Worm (Caenorhabditis elegans) whole organism, dauer: ENCODE measurements around the gene Y44A6C.1.

ENCODE experiments used
- unc-62 ChIP-seq: sonication (generic microtip); optimal IDR thresholded peaks from 2 replicates; lab custom pipeline; 2017; ENCODE audit warnings: missing biosample characterization, missing genetic modification reagents, missing genetic modification characterization

The Y44A6C.1 gene

DNA sequence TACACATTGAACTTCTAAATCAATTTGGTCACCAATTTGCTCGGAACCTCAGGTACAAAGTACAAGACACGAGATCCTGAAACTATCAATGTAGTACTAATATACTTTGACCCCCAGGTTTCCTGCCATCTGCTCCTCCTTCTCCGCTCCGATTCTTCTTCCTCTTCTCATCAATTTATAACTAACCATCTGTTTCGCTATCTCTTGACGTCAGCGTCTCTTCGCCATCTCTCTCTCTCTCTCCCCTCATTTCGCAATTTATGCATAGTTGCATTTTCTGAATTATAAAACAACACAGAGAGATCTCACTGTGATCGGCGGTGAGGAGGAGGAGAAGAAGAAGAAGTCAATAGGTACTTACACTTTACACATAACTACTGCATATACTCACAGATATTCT lies 2.0 kb upstream of the Y44A6C.1 start:
- TF ChIP-seq unc-62 = no peak

DNA sequence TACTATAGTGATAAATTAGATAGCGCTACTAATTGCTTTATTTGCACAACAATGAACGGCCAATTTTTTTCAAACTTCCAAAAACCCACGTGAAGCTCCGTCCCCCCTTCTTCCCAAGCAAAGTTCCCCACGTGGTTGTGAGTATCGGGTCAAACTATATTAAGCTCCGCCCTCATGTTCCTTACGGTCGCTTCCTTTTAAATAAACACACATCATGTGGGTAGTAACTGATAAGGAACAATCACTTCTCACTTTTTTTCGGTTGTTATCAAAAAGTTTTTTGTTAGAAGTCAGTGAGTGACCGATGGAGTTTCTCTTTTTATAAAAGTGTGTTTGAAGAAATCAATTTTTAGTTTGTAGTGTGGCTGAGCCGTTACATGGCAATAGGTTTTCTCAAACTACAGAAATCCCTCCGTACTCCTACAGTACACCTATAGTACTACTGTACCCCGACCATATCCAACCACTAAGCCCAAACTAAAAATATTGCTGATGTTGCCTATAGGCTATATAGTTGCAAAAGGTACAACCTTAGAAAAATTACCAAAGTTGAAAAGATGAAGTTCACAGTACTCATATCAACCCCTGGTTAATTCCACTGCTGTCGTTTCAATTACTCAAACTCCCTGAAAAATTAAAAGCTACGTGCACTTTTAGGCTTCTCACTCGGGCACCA lies 1.3 kb upstream of the Y44A6C.1 start:
- no peak for TF ChIP-seq unc-62

DNA sequence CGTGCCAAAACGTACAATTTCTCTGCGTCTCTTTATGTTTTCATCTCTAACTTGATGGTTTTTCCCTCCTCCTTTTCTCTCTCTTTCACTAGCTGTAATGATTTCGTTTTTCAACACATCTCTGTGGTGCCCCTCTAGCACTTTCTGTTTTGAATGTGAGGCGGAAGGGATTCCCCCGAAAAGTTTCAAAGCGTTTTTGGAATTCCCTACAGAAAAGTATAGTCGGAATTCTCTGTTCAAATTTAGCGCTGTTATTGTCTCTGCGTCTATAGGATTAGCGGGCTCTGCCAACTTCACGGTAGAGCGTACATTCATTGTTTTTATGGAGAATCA lies 760 bp upstream of the Y44A6C.1 start:
- TF ChIP-seq unc-62 = no peak

DNA sequence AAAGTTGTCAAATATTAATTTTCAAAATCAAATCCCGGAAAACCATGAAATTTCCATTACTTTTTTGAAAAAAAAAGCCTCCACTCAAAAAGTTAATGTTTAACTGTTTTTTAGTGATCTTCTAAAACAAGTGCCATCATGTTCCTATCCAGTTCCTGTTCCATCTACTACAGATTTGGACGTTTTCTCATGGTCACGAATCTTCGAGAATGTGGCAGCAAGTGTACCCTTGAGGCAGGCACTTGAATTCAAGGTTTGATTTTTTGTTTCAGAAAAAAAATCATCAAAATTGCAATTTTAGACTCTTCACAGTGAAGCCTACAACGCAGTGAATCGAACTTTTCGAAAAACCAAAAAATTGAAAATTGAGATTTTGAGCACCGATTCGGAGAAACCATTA lies 783 bp downstream of the Y44A6C.1 start:
- TF ChIP-seq unc-62 = no peak

DNA sequence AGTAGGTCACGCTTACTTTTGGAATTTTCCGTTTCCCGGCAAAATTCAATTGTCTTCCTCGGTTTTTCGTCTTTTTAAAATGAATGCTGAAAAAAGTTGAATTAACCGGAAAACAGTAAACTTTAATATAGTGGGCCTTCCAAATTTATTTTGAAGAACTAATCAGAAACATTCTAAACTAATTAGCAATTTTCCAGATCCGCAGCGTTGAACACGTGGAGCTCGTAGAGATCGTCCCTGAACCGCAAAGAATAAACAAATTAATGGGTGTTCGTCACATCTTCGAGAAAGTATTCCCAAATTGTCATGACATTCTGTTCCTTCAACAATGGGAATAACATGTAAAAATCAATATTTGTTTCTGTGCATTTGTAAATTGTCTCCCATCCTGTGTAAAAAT lies 2.5 kb downstream of the Y44A6C.1 start:
- TF ChIP-seq unc-62 = no peak

DNA sequence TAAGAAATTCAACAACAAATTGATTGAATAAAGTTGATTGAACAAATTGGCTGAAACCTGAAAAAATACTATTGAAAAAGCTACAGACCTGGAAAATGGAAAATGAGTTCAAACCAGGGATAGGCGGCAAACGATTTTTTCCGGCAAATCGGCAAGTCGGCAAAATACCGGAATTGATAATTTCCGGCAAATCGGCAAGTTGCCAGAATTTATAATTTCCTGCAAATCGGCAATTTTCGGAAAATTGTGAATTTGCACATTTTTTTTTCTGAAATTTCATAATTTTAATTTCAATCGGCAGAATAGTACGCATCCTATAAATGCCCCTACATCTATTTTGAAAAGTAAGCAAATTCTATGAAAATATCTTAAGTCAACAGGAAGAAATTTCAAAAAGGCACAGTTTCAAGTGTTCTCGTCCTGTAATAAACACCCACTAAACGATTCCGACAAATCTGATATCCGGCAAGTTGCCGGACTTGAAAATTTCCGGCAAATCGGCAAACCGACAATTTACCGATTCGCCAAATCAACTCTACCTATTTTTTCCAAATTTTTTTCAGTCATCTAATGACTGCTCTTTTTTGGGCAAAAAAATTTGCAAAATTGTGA lies 3.2 kb downstream of the Y44A6C.1 start:
- TF ChIP-seq unc-62 = no peak

DNA sequence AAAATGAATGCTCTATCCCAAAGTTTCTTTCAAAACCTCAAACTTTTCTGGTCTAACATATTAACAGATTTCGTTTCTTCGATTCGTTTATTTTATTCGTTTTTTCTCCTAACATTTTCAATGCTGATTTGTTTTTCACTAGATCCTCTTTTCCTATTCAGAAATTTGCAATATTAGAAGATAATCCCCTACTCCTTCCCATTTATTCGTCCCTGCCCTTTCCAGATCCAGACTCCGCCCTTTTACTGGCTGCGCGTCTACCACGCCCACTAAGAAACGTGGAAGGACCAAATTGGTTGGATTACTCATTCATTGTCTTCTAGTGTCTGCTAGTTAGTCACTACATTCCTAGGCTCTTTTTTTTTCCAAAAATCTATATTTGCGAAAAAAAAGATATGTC lies 8.2 kb downstream of the Y44A6C.1 start, which contains the start of gene Y44A6C.2:
Y44A6C.2 (plus strand) TSS at position 301 of the 400 bp plus-strand sequence.
- no peak for TF ChIP-seq unc-62

DNA sequence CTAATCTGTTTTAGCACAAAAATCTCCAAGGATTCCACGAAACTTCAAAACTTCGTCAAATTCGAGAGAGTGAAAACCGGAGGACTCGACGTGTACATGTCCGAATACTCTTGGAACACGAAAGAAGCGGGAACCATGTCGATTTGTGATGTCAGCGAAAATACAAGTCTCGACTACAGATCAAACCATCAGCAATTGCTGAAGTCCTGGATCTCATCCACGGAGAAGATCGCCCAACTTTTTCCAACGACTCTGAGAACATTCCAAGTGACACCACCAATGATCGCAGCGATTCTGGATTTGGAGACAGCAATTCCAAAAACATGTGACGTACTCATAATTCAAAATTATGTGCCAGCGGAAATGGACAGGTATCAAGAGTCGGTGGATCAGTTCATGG lies 8.7 kb downstream of the Y44A6C.1 start:
- TF ChIP-seq unc-62 = no peak

DNA sequence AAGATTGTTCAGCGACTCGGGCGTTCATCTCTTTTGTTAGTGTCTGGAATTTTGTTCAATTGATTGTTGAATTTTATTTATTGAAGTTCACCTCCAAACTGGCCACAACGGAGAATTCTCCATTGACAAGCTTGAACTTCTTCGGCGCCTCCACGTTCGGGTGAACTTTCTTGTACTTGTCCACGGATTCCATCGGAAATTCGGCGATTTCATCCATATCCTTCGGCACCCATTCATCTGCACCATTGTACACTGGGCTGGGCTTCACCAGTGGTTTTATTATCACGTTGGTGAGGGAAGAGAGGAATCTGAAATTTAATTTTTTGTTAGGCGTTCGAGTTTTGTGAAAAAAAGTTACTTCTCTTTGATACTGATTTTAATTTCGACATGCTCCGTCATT lies 13.7 kb downstream of the Y44A6C.1 start:
- no peak for TF ChIP-seq unc-62

DNA sequence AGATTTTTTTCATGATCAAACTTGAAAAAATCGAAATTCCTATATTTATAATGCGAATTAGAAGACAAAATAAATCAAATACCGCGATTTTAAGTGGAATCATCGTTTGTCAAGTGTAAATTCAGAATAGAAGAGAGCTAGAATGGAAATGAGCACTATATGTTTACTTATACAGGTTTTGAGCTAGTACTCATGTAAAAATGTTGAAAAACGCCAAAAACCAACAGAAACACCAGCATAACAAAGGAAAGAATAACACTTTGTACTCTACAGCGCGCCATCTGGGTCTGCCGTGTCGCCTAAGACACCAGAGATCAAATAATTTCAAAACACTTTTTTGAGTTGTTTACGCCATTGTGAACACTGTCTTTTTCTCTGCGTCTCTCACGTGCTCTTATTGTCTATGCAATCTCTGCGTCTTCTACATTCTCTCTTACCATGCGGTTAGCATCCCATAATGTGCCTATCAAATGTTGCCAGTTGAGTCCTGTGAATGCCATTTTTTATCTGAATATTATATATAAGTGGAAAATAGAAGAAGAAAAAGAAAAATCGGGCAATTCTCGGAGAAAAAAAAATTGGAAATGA lies 15.1 kb downstream of the Y44A6C.1 start, which contains the start of gene ipla-3:
ipla-3 (minus strand) TSS at position 510 of the 588 bp plus-strand sequence.
- no peak for TF ChIP-seq unc-62

DNA sequence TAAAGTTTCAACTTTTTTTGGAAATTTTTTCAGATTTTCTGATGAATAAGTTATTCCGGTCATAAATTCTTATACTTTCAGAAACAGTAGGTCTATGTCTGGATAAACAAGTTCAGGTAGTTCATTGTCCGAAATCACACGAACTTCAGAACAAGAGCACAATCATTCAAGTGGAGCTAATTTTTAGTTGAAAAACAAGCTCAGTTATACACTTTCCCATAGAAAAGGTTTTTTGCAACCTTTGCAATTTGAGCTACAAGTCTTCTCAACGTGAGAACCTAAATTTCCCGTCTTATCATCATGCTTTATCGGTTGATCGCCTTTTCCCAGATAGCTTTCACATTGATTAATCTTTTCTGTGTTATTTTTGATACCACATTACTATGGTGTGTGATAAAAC lies 18.1 kb downstream of the Y44A6C.1 start, which contains the start of gene srxa-1:
srxa-1 (plus strand) TSS at position 301 of the 400 bp plus-strand sequence.
- TF ChIP-seq unc-62 = no peak

DNA sequence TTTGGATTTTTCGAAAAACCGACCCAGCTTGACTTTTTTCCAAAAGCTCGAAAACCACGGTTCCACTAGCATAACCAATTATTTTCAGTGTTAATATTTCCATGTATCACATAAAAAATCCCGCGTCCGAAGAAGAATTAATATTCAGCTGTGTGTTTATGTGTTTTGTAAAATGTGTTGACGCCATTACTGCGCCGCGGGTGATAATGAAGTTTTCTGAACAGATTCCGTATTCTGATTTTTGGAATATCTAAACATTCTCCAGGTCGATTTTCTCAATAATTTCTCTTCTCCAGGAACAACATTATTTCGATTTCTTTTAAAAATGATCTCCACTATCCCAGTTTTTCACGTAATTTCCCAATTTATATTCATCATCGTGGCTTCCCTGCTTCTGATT lies 20.9 kb downstream of the Y44A6C.1 start, which contains the start of gene srxa-6:
srxa-6 (plus strand) TSS at position 301 of the 400 bp plus-strand sequence.
- TF ChIP-seq unc-62 = no peak

DNA sequence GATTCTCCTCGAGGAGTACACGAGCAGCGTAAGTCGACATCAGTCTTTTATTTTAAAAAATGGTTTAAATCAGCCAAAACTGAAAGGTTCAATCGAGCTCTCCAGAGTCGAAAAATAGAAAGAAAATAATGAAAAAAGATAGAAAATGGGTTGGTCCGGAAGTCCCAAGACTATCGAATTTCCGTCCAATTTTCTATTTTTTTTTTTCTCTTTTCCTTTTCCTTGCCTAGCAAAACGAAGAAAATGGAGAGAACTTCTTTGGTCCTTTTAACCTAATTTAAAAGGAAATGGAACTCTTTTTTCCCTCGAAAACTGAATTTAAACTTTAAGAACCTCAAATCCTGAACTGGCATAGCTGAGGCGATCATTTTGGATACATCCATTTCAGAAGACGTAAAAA lies 25.7 kb downstream of the Y44A6C.1 start:
- TF ChIP-seq unc-62 = no peak

DNA sequence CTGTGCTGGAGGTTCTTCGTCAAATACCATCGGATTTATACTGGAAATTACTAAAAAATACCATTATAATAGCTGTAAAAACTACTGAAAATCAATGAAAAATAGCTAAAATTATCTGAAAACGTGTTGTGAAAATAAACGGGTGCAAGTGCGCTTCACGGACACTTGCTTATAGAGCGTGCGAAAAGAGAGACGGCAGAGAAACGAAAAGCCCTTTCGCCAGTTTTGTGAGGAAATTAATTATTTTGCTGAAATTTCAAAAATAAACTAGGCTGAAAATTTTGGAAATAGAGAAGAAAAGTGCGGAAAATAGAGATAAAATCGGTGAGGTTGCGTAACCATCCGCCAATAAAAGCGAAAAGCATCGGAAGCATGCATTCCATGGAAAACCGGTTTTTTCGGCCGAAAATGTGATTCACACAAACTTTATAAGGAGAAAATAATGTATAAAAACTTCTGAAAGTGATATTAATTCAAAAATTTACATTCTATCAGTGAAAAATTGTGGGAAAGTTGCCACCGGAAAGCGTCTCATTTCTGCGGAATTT lies 30.6 kb downstream of the Y44A6C.1 start, which contains the start of gene dnj-25:
dnj-25 (minus strand) TSS at position 57 of the 548 bp plus-strand sequence.
- no peak for TF ChIP-seq unc-62

DNA sequence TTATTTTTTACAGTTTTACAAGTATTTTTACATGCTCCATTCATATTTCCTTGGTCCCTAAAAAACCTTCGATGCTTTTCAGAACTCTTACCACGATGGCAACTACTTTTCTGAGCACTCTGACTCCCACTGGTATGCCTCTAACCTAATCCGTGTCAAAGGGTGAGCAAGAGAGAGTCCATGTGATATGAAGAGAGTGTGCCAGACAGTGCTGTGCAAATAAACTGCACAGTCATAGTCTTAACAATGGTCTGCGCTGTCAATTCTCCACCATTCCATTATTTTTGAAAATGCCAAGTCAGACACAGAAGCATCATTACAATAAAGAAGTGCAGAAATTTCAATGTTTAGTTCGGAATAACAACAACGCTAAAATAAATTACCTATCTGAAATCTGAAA lies 31.6 kb downstream of the Y44A6C.1 start:
- no peak for TF ChIP-seq unc-62

DNA sequence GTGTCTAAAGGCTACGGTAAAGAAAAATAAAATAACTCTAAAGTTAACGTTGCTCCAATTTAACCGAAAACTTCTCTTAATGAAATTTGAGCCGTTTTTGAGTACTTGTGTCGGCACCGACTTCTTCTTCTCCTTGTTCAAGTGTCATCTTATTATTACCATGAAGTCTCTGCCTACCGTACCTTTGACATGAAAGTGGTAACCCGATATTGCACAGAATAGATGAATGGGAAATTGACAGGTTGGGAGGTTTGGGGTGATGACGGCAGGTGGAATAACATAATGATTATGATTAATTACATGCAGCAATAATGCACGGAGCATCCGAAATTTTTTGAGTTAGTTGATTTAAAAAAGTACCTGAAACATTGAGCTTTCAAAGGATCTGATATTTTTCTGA lies 33.1 kb downstream of the Y44A6C.1 start:
- TF ChIP-seq unc-62 = no peak

DNA sequence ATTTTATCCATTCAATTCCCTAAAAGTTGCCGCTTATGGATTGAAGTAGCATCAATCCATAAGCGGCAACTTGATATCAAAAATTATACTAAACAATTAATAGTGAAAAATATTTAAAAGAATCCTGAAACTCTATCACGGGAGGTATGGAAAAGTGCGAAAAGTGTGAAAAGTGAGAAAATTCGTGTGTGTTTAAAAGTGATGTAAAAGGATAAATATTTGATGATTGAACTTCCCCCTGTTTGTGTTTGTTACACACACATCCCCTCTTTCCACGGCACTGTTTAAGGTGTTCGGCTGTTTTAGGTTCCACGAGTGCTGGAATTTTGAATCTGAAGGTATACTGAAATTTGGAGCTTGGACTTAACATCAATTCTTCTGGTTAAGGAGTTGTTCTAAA lies 34.2 kb downstream of the Y44A6C.1 start:
- no peak for TF ChIP-seq unc-62

DNA sequence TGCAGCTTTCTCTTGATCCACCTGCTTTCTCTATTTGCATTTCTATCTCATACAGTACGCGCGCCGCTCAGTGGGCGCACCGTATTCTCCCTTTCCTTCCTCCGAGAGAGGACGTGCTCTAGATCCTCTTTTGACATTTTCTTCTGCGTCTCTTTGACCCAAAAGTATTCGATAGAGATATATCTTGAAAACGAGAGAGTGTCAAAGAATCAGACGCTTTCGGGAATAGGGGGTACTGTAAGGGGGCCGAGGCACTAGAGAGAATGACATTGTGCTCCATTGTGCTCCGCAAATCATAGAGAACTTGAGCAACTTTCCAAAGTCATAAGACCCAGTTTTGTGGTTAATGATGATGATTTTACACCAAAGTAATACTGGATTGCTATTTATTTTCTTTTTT lies 35.4 kb downstream of the Y44A6C.1 start:
- no peak for TF ChIP-seq unc-62
